Worm (Caenorhabditis elegans) whole organism, young adult: ENCODE data around the gene C24F3.2.

Experiments
- B0261.1 ChIP-seq: sonication (generic microtip); optimal IDR thresholded peaks from 2 replicates; lab custom pipeline; 2016; ENCODE audit warnings: mild to moderate bottlenecking, missing genetic modification characterization, moderate library complexity, missing compliant biosample characterization
- D2030.7 ChIP-seq: fragments of 200-800 bp; sonication (Bioruptor generic); IDR thresholded peaks from 2 replicates; pipeline ENCODE4 v1.3.6; 2022; ENCODE audit warnings: missing genetic modification reagents, missing genetic modification characterization, missing compliant biosample characterization
- F23B12.7 ChIP-seq: sonication (generic microtip); optimal IDR thresholded peaks from 2 replicates; lab custom pipeline; 2017; ENCODE audit warnings: missing genetic modification characterization, mild to moderate bottlenecking, missing compliant biosample characterization, antibody characterized with exemption, moderate library complexity; ENCODE audit not compliant: insufficient read depth
- F33H1.4 ChIP-seq: fragments of 200-800 bp; sonication (Bioruptor generic); IDR thresholded peaks from 2 replicates; pipeline ENCODE4 v1.3.6; 2022; ENCODE audit warnings: missing genetic modification reagents, missing genetic modification characterization, missing compliant biosample characterization
- F49E8.2 ChIP-seq: sonication (generic microtip); optimal IDR thresholded peaks from 3 replicates; lab custom pipeline; 2017; ENCODE audit warnings: missing genetic modification characterization, mild to moderate bottlenecking, missing compliant biosample characterization, antibody characterized with exemption, moderate library complexity; ENCODE audit not compliant: insufficient read depth
- F55B11.4 ChIP-seq: sonication (generic microtip); optimal IDR thresholded peaks from 2 replicates; lab custom pipeline; 2016; ENCODE audit warnings: missing compliant biosample characterization, missing genetic modification characterization, borderline replicate concordance; ENCODE audit not compliant: insufficient read depth
- K12H6.12 ChIP-seq: fragments of 200-800 bp; sonication (Bioruptor generic); optimal IDR thresholded peaks from 2 replicates; lab custom pipeline; 2018; ENCODE audit warnings: mild to moderate bottlenecking, missing genetic modification characterization, missing compliant biosample characterization
- T07F8.4 ChIP-seq: sonication (generic microtip); optimal IDR thresholded peaks from 2 replicates; lab custom pipeline; 2016; ENCODE audit warnings: mild to moderate bottlenecking, missing genetic modification characterization, moderate library complexity, missing compliant biosample characterization
- ZK185.1 ChIP-seq: sonication (generic microtip); optimal IDR thresholded peaks from 2 replicates; lab custom pipeline; 2016; ENCODE audit warnings: mild to moderate bottlenecking, missing genetic modification characterization, missing compliant biosample characterization; ENCODE audit not compliant: poor library complexity, severe bottlenecking
- aptf-2 ChIP-seq: fragments of 200-800 bp; sonication (Bioruptor generic); conservative IDR thresholded peaks from 2 replicates; pipeline ENCODE4 v1.3.6; 2022; ENCODE audit warnings: missing genetic modification reagents, missing genetic modification characterization, missing compliant biosample characterization
- atf-7 ChIP-seq: sonication (generic microtip); optimal IDR thresholded peaks from 2 replicates; lab custom pipeline; 2017; ENCODE audit warnings: mild to moderate bottlenecking, missing genetic modification characterization, missing compliant biosample characterization
- attf-3 ChIP-seq: fragments of 200-800 bp; sonication (Bioruptor generic); conservative IDR thresholded peaks from 2 replicates; pipeline ENCODE4 v1.3.6; 2022; ENCODE audit warnings: missing genetic modification reagents, missing genetic modification characterization, missing compliant biosample characterization
- attf-5 ChIP-seq: fragments of 200-800 bp; sonication (Bioruptor generic); optimal IDR thresholded peaks from 2 replicates; lab custom pipeline; 2018; ENCODE audit warnings: mild to moderate bottlenecking, missing genetic modification characterization, missing compliant biosample characterization
- ceh-100 ChIP-seq: fragments of 200-800 bp; sonication (Bioruptor generic); IDR thresholded peaks from 2 replicates; pipeline ENCODE4 v1.3.6; 2022; ENCODE audit warnings: missing genetic modification reagents, missing genetic modification characterization, missing compliant biosample characterization
- die-1 ChIP-seq: sonication (generic microtip); optimal IDR thresholded peaks from 2 replicates; lab custom pipeline; 2016; ENCODE audit warnings: missing genotype, mild to moderate bottlenecking, missing genetic modification characterization, missing compliant biosample characterization
- dox-1 ChIP-seq: fragments of 200-800 bp; sonication (Bioruptor generic); IDR thresholded peaks from 2 replicates; pipeline ENCODE4 v1.3.6; 2022; ENCODE audit warnings: missing genetic modification reagents, missing genetic modification characterization, missing compliant biosample characterization
- dpff-1 ChIP-seq: sonication (generic microtip); optimal IDR thresholded peaks from 2 replicates; lab custom pipeline; 2017; ENCODE audit warnings: mild to moderate bottlenecking, missing genetic modification characterization, missing compliant biosample characterization
- ekl-4 ChIP-seq: fragments of 200-800 bp; sonication (Bioruptor generic); IDR thresholded peaks from 2 replicates; pipeline ENCODE4 v1.3.6; 2022; ENCODE audit warnings: missing genetic modification reagents, missing genetic modification characterization, missing compliant biosample characterization
- hmg-1.2 ChIP-seq: fragments of 200-800 bp; sonication (Bioruptor generic); IDR thresholded peaks from 2 replicates; pipeline ENCODE4 v1.3.6; 2022; ENCODE audit warnings: missing genetic modification reagents, missing genetic modification characterization, missing compliant biosample characterization
- hmg-20 ChIP-seq: fragments of 200-800 bp; sonication (Bioruptor generic); IDR thresholded peaks from 2 replicates; pipeline ENCODE4 v1.3.6; 2022; ENCODE audit warnings: missing genetic modification reagents, missing genetic modification characterization, missing compliant biosample characterization
- lag-1 ChIP-seq: fragments of 200-800 bp; sonication (Bioruptor generic); IDR thresholded peaks from 2 replicates; pipeline ENCODE4 v1.3.6; 2022; ENCODE audit warnings: missing genetic modification reagents, missing genetic modification characterization, missing compliant biosample characterization
- let-526 ChIP-seq: fragments of 200-800 bp; sonication (Bioruptor generic); IDR thresholded peaks from 2 replicates; pipeline ENCODE4 v1.3.6; 2022; ENCODE audit warnings: missing genetic modification reagents, missing genetic modification characterization, missing compliant biosample characterization
- let-607 ChIP-seq, 2 experiments: fragments of 200-800 bp in 1 of 2; sonication (Bioruptor generic) in 1 of 2; sonication (generic microtip) in 1 of 2; optimal IDR thresholded peaks; 2 replicates each; lab custom pipeline; 2016 to 2018; ENCODE audit warnings: mild to moderate bottlenecking in 2 of 2, missing compliant biosample characterization in 2 of 2, missing genetic modification characterization in 2 of 2, moderate library complexity in 2 of 2, missing genotype in 1 of 2
- lir-1 ChIP-seq: fragments of 200-800 bp; sonication (Bioruptor generic); conservative IDR thresholded peaks from 2 replicates; pipeline ENCODE4 v1.3.6; 2022; ENCODE audit warnings: missing genetic modification reagents, missing genetic modification characterization, missing compliant biosample characterization
- lsy-27 ChIP-seq: sonication (generic microtip); optimal IDR thresholded peaks from 2 replicates; lab custom pipeline; 2017; ENCODE audit warnings: missing genetic modification characterization, mild to moderate bottlenecking, missing compliant biosample characterization, antibody characterized with exemption, missing genotype, borderline replicate concordance; ENCODE audit not compliant: insufficient read depth
- madf-10 ChIP-seq: sonication (generic microtip); optimal IDR thresholded peaks from 2 replicates; lab custom pipeline; 2016; ENCODE audit warnings: mild to moderate bottlenecking, missing genetic modification characterization, missing compliant biosample characterization
- madf-6 ChIP-seq: fragments of 200-800 bp; sonication (Bioruptor generic); IDR thresholded peaks from 2 replicates; pipeline ENCODE4 v1.3.6; 2022; ENCODE audit warnings: missing genetic modification reagents, missing genetic modification characterization, missing compliant biosample characterization
- madf-8 ChIP-seq: fragments of 200-800 bp; sonication (Bioruptor generic); conservative IDR thresholded peaks from 2 replicates; pipeline ENCODE4 v1.3.6; 2022; ENCODE audit warnings: missing genetic modification reagents, missing genetic modification characterization, missing compliant biosample characterization
- mcd-1 ChIP-seq: fragments of 200-800 bp; sonication (Bioruptor generic); IDR thresholded peaks from 2 replicates; pipeline ENCODE4 v1.3.6; 2022; ENCODE audit warnings: missing genetic modification reagents, missing genetic modification characterization, missing compliant biosample characterization
- mel-28 ChIP-seq: sonication (generic microtip); optimal IDR thresholded peaks from 2 replicates; lab custom pipeline; 2016; ENCODE audit warnings: borderline replicate concordance, mild to moderate bottlenecking, missing genetic modification characterization, missing compliant biosample characterization
- mxl-1 ChIP-seq: sonication (generic microtip); optimal IDR thresholded peaks from 2 replicates; lab custom pipeline; 2016; ENCODE audit warnings: missing genetic modification characterization, missing compliant biosample characterization
- nhr-120 ChIP-seq: fragments of 200-800 bp; sonication (Bioruptor generic); IDR thresholded peaks from 2 replicates; pipeline ENCODE4 v1.3.6; 2022; ENCODE audit warnings: missing genetic modification characterization, missing compliant biosample characterization
- nhr-179 ChIP-seq: sonication (generic microtip); optimal IDR thresholded peaks from 2 replicates; lab custom pipeline; 2016; ENCODE audit warnings: mild to moderate bottlenecking, missing genetic modification characterization, missing compliant biosample characterization
- nhr-27 ChIP-seq: fragments of 200-800 bp; sonication (Bioruptor generic); optimal IDR thresholded peaks from 2 replicates; lab custom pipeline; 2018; ENCODE audit warnings: mild to moderate bottlenecking, missing genetic modification characterization, moderate library complexity, missing compliant biosample characterization
- rcor-1 ChIP-seq: fragments of 200-800 bp; sonication (Bioruptor generic); IDR thresholded peaks from 2 replicates; pipeline ENCODE4 v1.3.6; 2022; ENCODE audit warnings: missing genetic modification reagents, missing genetic modification characterization, missing compliant biosample characterization
- rpc-1 ChIP-seq, 2 experiments: fragments of 150-350 bp in 1 of 2; sonication (generic microtip) in 1 of 2; optimal IDR thresholded peaks; 2 replicates each; lab custom pipeline; 2014 to 2018; ENCODE audit warnings: missing biosample characterization in 1 of 2, missing genetic modification characterization in 1 of 2, missing genetic modification reagents in 1 of 2, missing genotype in 1 of 2
- unc-62 ChIP-seq: fragments of 150-350 bp; optimal IDR thresholded peaks from 2 replicates; lab custom pipeline; 2014; ENCODE audit warnings: missing biosample characterization, missing genetic modification reagents, missing genetic modification characterization
- zfh-2 ChIP-seq: fragments of 200-800 bp; sonication (Bioruptor generic); conservative IDR thresholded peaks from 2 replicates; pipeline ENCODE4 v1.3.6; 2022; ENCODE audit warnings: missing genetic modification reagents, missing genetic modification characterization, missing compliant biosample characterization
- ztf-18 ChIP-seq: sonication (generic microtip); optimal IDR thresholded peaks from 2 replicates; lab custom pipeline; 2016; ENCODE audit warnings: missing genotype, mild to moderate bottlenecking, missing genetic modification characterization, missing compliant biosample characterization
- ztf-26 ChIP-seq: sonication (generic microtip); optimal IDR thresholded peaks from 2 replicates; lab custom pipeline; 2017; ENCODE audit warnings: missing genetic modification characterization, missing compliant biosample characterization
- ztf-28 ChIP-seq: fragments of 200-800 bp; sonication (Bioruptor generic); IDR thresholded peaks from 2 replicates; pipeline ENCODE4 v1.3.6; 2022; ENCODE audit warnings: missing genetic modification reagents, missing genetic modification characterization, missing compliant biosample characterization
- ztf-3 ChIP-seq: fragments of 200-800 bp; sonication (Bioruptor generic); optimal IDR thresholded peaks from 2 replicates; lab custom pipeline; 2018; ENCODE audit warnings: mild to moderate bottlenecking, missing genetic modification characterization, missing compliant biosample characterization
- ztf-6 ChIP-seq: fragments of 200-800 bp; sonication (Bioruptor generic); IDR thresholded peaks from 2 replicates; pipeline ENCODE4 v1.3.6; 2022; ENCODE audit warnings: missing genetic modification reagents, missing genetic modification characterization, missing compliant biosample characterization

Gene C24F3.2

ce11 chrIV:10251261-10251660 lies 28.9 kb downstream of the C24F3.2 start (continued):
- no peak for TF ChIP-seq attf-5
- no peak for TF ChIP-seq nhr-120
- no peak for TF ChIP-seq madf-6
- no peak for TF ChIP-seq attf-3

DNA sequence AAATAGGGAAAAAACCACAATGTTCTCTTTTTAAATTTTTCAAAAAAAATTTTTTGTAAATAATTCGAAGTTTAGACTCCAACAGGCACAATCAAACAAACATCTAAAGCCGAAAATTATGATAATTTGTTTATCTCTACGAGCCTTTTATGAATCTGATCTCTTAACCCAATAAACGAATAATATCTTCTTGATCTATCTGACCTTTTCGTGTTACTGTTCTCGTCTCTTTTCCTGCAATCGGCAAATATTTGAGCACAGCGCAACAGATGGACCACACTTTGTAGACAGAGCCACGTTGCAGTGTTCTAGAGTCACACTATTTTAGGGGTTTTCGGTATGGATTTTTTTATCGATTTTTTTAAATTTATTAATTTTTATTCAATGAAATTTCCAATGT lies 29.4 kb downstream of the C24F3.2 start:
- TF ChIP-seq ztf-3 (GFP tag; lab: Kevin White, UChicago): no peak
- no peak for TF ChIP-seq F23B12.7 (tag; lab: Kevin White, UChicago)

- TF ChIP-seq aptf-2 (GFP tag; lab: Robert Waterston, UW) (no peak), ztf-26 (tag; lab: Kevin White, UChicago) (peak; percentile 43), madf-10 (tag; lab: Kevin White, UChicago) (peak; percentile 60), attf-5 (peak; percentile 93), ztf-3 (GFP tag; lab: Kevin White, UChicago) (peak; percentile 60), ztf-28 (no peak), ekl-4 (GFP tag; lab: Robert Waterston, UW) (0 out of 2 replicates have a peak, but pooled peaks have one; percentile 28), atf-7 (tag; lab: Kevin White, UChicago) (peak; percentile 93), dpff-1 (tag; lab: Kevin White, UChicago) (no peak), nhr-179 (tag; lab: Kevin White, UChicago) (no peak), ZK185.1 (tag; lab: Kevin White, UChicago) (peak; percentile 32), lir-1 (GFP tag; lab: Robert Waterston, UW) (peak; percentile 59; the same call in 1 of the 2 replicates), ceh-100 (GFP tag; lab: Robert Waterston, UW) (0 out of 2 replicates have a peak, but pooled peaks have one; percentile 10), madf-8 (no peak), unc-62 (GFP tag; lab: Kevin White, UChicago) (peak; percentile 41), die-1 (tag; lab: Kevin White, UChicago) (peak; percentile 39), F23B12.7 (tag; lab: Kevin White, UChicago) (peak; percentile 40), F33H1.4 (GFP tag; lab: Robert Waterston, UW) (no peak), hmg-1.2 (GFP tag; lab: Robert Waterston, UW) (peak; percentile 84), let-526 (peak; percentile 33; the same call in 1 of the 2 replicates), mcd-1 (peak; percentile 71), B0261.1 (tag; lab: Kevin White, UChicago) (no peak), zfh-2 (GFP tag; lab: Robert Waterston, UW) (no peak), mel-28 (no peak), mxl-1 (tag; lab: Kevin White, UChicago) (peak; percentile 19), T07F8.4 (tag; lab: Kevin White, UChicago) (no peak), lsy-27 (no peak), rpc-1 (optimal IDR thresholded peaks at IDR 0.05; lab: Kevin White, UChicago) (no peak), rpc-1 (tag; optimal IDR thresholded peaks at IDR 0.05; lab: Kevin White, UChicago) (no peak), F49E8.2 (tag; lab: Kevin White, UChicago) (no peak), D2030.7 (GFP tag; lab: Robert Waterston, UW) (no peak), hmg-20 (GFP tag; lab: Robert Waterston, UW) (no peak), attf-3 (0 out of 2 replicates have a peak, but pooled peaks have one; percentile 33), F55B11.4 (tag; lab: Kevin White, UChicago) (no peak), ztf-6 (GFP tag; lab: Robert Waterston, UW) (no peak), madf-6 (peak; percentile 12; the same call in 1 of the 2 replicates), rcor-1 (GFP tag; lab: Robert Waterston, UW) (0 out of 2 replicates have a peak, but pooled peaks have one; percentile 43), K12H6.12 (tag; lab: Kevin White, UChicago) (peak; percentile 93), dox-1 (peak; percentile 83), ztf-18 (tag; lab: Kevin White, UChicago) (peak; percentile 21), let-607 (tag; optimal IDR thresholded peaks at IDR 0.05; lab: Kevin White, UChicago) (peak; percentile 65 to 75), lag-1 (GFP tag; lab: Robert Waterston, UW) (no peak), nhr-27 (tag; lab: Kevin White, UChicago) (no peak)
Measured at ce11 chrIV:10252350-10252792, 30.0 kb downstream of the C24F3.2 start.
